Worm (Caenorhabditis elegans): ENCODE results near the gene grl-28.
"Not testable (repeated sequence)": the region's sequence is repeated elsewhere in the genome, so short reads cannot be mapped to it uniquely, and the experiment has no call there.

DNA sequence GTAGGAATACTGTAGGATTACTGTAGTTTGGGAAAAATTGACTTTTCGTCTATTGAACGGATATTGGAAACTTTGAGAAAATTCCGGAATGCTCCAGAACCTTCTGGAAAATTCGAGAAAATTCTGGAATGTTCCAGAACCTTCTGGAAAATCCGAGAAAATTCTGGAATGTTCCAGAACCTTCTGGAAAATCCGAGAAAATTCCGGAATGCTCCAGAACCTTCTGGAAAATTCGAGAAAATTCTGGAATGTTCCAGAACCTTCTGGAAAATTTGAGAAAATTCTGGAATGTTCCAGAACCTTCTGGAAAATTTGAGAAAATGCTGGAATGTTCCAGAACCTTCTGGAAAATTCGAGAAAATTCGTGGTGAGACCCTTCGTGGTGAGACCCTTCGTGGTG lies 31.3 kb downstream of the grl-28 start:
- TF ChIP-seq unc-62 (GFP tag; optimal IDR thresholded peaks at IDR 0.05); ceh-79 (tag; optimal IDR thresholded peaks at IDR 0.05): not testable (repeated sequence)
- peak; percentile 97 for TF ChIP-seq hsf-1 (GFP tag; IDR thresholded peaks at IDR 0.05)

Measured in whole organism, young adult.